Worm (Caenorhabditis elegans) whole organism, L4 larva: ENCODE measurements around the gene crld-1.

Experiments
- ZK546.5 ChIP-seq, 2 experiments: sonication (generic microtip); optimal IDR thresholded peaks; 2 replicates each; lab custom pipeline; 2017; ENCODE audit warnings: missing biosample characterization in 2 of 2, missing genetic modification characterization in 2 of 2
- ama-1 ChIP-seq: fragments of 150-350 bp; optimal IDR thresholded peaks from 2 replicates; lab custom pipeline; 2014; ENCODE audit warnings: inconsistent platforms, mixed read lengths
- ceh-82 ChIP-seq: sonication (generic microtip); optimal IDR thresholded peaks from 2 replicates; lab custom pipeline; 2017; ENCODE audit warnings: missing biosample characterization, missing genetic modification characterization
- dve-1 ChIP-seq: sonication (generic microtip); optimal IDR thresholded peaks from 2 replicates; lab custom pipeline; 2017; ENCODE audit warnings: antibody characterized with exemption, mild to moderate bottlenecking, missing genetic modification characterization, missing compliant biosample characterization; ENCODE audit not compliant: insufficient read depth
- jun-1 ChIP-seq: fragments of 150-350 bp; optimal IDR thresholded peaks from 2 replicates; lab custom pipeline; 2014; ENCODE audit warnings: missing biosample characterization, missing genetic modification reagents, missing genetic modification characterization
- mdl-1 ChIP-seq, 2 experiments: fragments of 150-350 bp in 1 of 2; sonication (generic microtip) in 1 of 2; optimal IDR thresholded peaks; 2 replicates each; lab custom pipeline; 2014 to 2017; ENCODE audit warnings: missing biosample characterization in 2 of 2, missing genetic modification characterization in 2 of 2
- mes-2 ChIP-seq: sonication (generic microtip); optimal IDR thresholded peaks from 2 replicates; lab custom pipeline; 2016; ENCODE audit warnings: missing genotype, mild to moderate bottlenecking, missing genetic modification characterization, missing compliant biosample characterization; ENCODE audit not compliant: poor library complexity, severe bottlenecking
- nhr-11 ChIP-seq: fragments of 150-350 bp; optimal IDR thresholded peaks from 2 replicates; lab custom pipeline; 2014; ENCODE audit warnings: missing biosample characterization, missing genetic modification characterization
- nhr-28 ChIP-seq: fragments of 150-350 bp; optimal IDR thresholded peaks from 2 replicates; lab custom pipeline; 2014; ENCODE audit warnings: missing biosample characterization, missing genetic modification characterization
- pqm-1 ChIP-seq: sonication (generic microtip); optimal IDR thresholded peaks from 2 replicates; lab custom pipeline; 2017; ENCODE audit warnings: missing biosample characterization, missing genetic modification characterization
- snpc-4 ChIP-seq: fragments of 150-350 bp; optimal IDR thresholded peaks from 2 replicates; lab custom pipeline; 2014; ENCODE audit warnings: missing biosample characterization, missing genetic modification characterization
- unc-62 ChIP-seq, 3 experiments: fragments of 150-350 bp in 1 of 3; sonication (generic microtip); optimal IDR thresholded peaks in 2 of 3; peaks in 1 of 3; 1 replicate in 1 of 3; 2 replicates in 2 of 3; lab custom pipeline; 2014 to 2017; ENCODE audit warnings: missing biosample characterization in 3 of 3, missing genetic modification characterization in 3 of 3, missing genetic modification reagents in 3 of 3, missing genotype in 1 of 3
- zag-1 ChIP-seq: fragments of 150-350 bp; optimal IDR thresholded peaks from 2 replicates; lab custom pipeline; 2014; ENCODE audit warnings: missing biosample characterization, missing genetic modification characterization
- ztf-11 ChIP-seq: fragments of 150-350 bp; optimal IDR thresholded peaks from 2 replicates; lab custom pipeline; 2014; ENCODE audit warnings: missing biosample characterization, missing genetic modification characterization

- TF ChIP-seq ztf-11 (tag; lab: Kevin White, UChicago), result no peak
- TF ChIP-seq unc-62 (GFP tag; optimal IDR thresholded peaks at IDR 0.05 in 1 of 2; lab: Kevin White, UChicago), result no peak
- no peak for TF ChIP-seq unc-62 (tag; optimal IDR thresholded peaks at IDR 0.05; lab: Kevin White, UChicago)
- TF ChIP-seq snpc-4, result no peak
- TF ChIP-seq mdl-1 (tag; optimal IDR thresholded peaks at IDR 0.05; lab: Kevin White, UChicago), result no peak
- no peak for TF ChIP-seq nhr-28 (tag; lab: Kevin White, UChicago)
- no peak for TF ChIP-seq nhr-11
- TF ChIP-seq dve-1 (tag; lab: Kevin White, UChicago), result no peak
- no peak for TF ChIP-seq ZK546.5 (tag; optimal IDR thresholded peaks at IDR 0.05; lab: Kevin White, UChicago)
- no peak for TF ChIP-seq jun-1
- TF ChIP-seq mes-2 (tag; lab: Kevin White, UChicago), result no peak
- no peak for TF ChIP-seq ceh-82 (tag; lab: Kevin White, UChicago)
- no peak for TF ChIP-seq pqm-1 (tag; lab: Kevin White, UChicago)
- no peak for TF ChIP-seq ama-1 (lab: Kevin White, UChicago)
- TF ChIP-seq zag-1 (tag; lab: Kevin White, UChicago), result no peak
These were observed 12.0 kb downstream of the crld-1 start, which contains the start of gene spe-43 for ce11 chrIV:13142254-13142653.
